Worm (Caenorhabditis elegans) whole organism, L4 larva: ENCODE data around the gene nhr-20.

ENCODE experiments used
- D1046.2 ChIP-seq: fragments of 200-800 bp; sonication (Bioruptor generic); IDR thresholded peaks from 2 replicates; pipeline ENCODE4 v1.3.6; 2022; ENCODE audit warnings: missing genetic modification characterization, missing compliant biosample characterization
- F26F4.8 ChIP-seq: fragments of 200-800 bp; sonication (Bioruptor generic); conservative IDR thresholded peaks from 2 replicates; pipeline ENCODE4 v1.3.6; 2022; ENCODE audit warnings: missing genetic modification characterization, missing compliant biosample characterization
- F44E2.7 ChIP-seq: fragments of 200-800 bp; sonication (Bioruptor generic); IDR thresholded peaks from 2 replicates; pipeline ENCODE4 v2.1.2; 2022; ENCODE audit warnings: missing genetic modification characterization, missing compliant biosample characterization
- F49E8.2 ChIP-seq: sonication (generic microtip); optimal IDR thresholded peaks from 2 replicates; lab custom pipeline; 2016; ENCODE audit warnings: missing compliant biosample characterization, mild to moderate bottlenecking, missing genetic modification characterization, borderline replicate concordance
- R02D3.7 ChIP-seq: fragments of 150-350 bp; sonication (generic microtip); optimal IDR thresholded peaks from 3 replicates; lab custom pipeline; 2014; ENCODE audit warnings: missing biosample characterization, missing genetic modification characterization
- T20F7.1 ChIP-seq: fragments of 200-800 bp; sonication (Bioruptor generic); optimal IDR thresholded peaks from 2 replicates; lab custom pipeline; 2018; ENCODE audit warnings: mild to moderate bottlenecking, missing genetic modification characterization, missing compliant biosample characterization
- Y75B8A.6 ChIP-seq: fragments of 200-800 bp; sonication (Bioruptor generic); IDR thresholded peaks from 2 replicates; pipeline ENCODE4 v1.3.6; 2022; ENCODE audit warnings: missing genetic modification reagents, missing genetic modification characterization, missing compliant biosample characterization
- ZK337.2 ChIP-seq: fragments of 200-800 bp; sonication (Bioruptor generic); IDR thresholded peaks from 2 replicates; pipeline ENCODE4 v1.3.6; 2022; ENCODE audit warnings: missing genetic modification reagents, missing genetic modification characterization, missing compliant biosample characterization
- aha-1 ChIP-seq: fragments of 150-350 bp; peaks from one replicate; lab custom pipeline; 2014; ENCODE audit warnings: missing biosample characterization, missing genetic modification characterization
- ceh-20 ChIP-seq: fragments of 200-800 bp; sonication (Bioruptor generic); IDR thresholded peaks from 2 replicates; pipeline ENCODE4 v1.3.6; 2022; ENCODE audit warnings: missing genetic modification reagents, missing genetic modification characterization, missing compliant biosample characterization
- ces-1 ChIP-seq: fragments of 150-350 bp; sonication (generic microtip); optimal IDR thresholded peaks from 4 replicates; lab custom pipeline; 2014; ENCODE audit warnings: missing biosample characterization, missing genetic modification reagents, missing genetic modification characterization
- daf-19 ChIP-seq: fragments of 200-800 bp; sonication (Bioruptor generic); conservative IDR thresholded peaks from 2 replicates; pipeline ENCODE4 v1.3.6; 2022; ENCODE audit warnings: missing genetic modification characterization, missing compliant biosample characterization
- daf-8 ChIP-seq: fragments of 200-800 bp; sonication (Bioruptor generic); IDR thresholded peaks from 2 replicates; pipeline ENCODE4 v1.3.6; 2022; ENCODE audit warnings: missing genetic modification characterization, missing compliant biosample characterization
- hlh-11 ChIP-seq: fragments of 200-800 bp; sonication (Bioruptor generic); optimal IDR thresholded peaks from 2 replicates; lab custom pipeline; 2018; ENCODE audit warnings: mild to moderate bottlenecking, missing genetic modification characterization, missing compliant biosample characterization
- hmg-1.1 ChIP-seq: fragments of 200-800 bp; sonication (Bioruptor generic); IDR thresholded peaks from 2 replicates; pipeline ENCODE4 v1.3.6; 2022; ENCODE audit warnings: missing genetic modification reagents, missing genetic modification characterization, missing compliant biosample characterization
- lin-1 ChIP-seq: fragments of 200-800 bp; sonication (Bioruptor generic); IDR thresholded peaks from 2 replicates; pipeline ENCODE4 v1.3.6; 2022; ENCODE audit warnings: missing genetic modification reagents, missing genetic modification characterization, missing compliant biosample characterization
- lin-29 ChIP-seq: fragments of 200-800 bp; sonication (Bioruptor generic); IDR thresholded peaks from 2 replicates; pipeline ENCODE4 v1.3.6; 2022; ENCODE audit warnings: missing genetic modification reagents, missing genetic modification characterization, missing compliant biosample characterization
- lsy-2 ChIP-seq, 2 experiments: fragments of 150-350 bp in 1 of 2; sonication (generic microtip) in 1 of 2; optimal IDR thresholded peaks; 2 replicates each; lab custom pipeline; 2014 to 2017; ENCODE audit warnings: missing biosample characterization in 2 of 2, missing genetic modification characterization in 2 of 2
- mdl-1 ChIP-seq, 2 experiments: fragments of 150-350 bp in 1 of 2; sonication (generic microtip) in 1 of 2; optimal IDR thresholded peaks; 2 replicates each; lab custom pipeline; 2014 to 2017; ENCODE audit warnings: missing biosample characterization in 2 of 2, missing genetic modification characterization in 2 of 2
- mxl-2 ChIP-seq: fragments of 200-800 bp; sonication (Bioruptor generic); conservative IDR thresholded peaks from 2 replicates; pipeline ENCODE4 v1.3.6; 2022; ENCODE audit warnings: missing genetic modification reagents, missing genetic modification characterization, missing compliant biosample characterization
- mxl-3 ChIP-seq: fragments of 200-800 bp; sonication (Bioruptor generic); optimal IDR thresholded peaks from 2 replicates; lab custom pipeline; 2018; ENCODE audit warnings: mild to moderate bottlenecking, missing genetic modification characterization, missing compliant biosample characterization
- nhr-10 ChIP-seq: fragments of 150-350 bp; optimal IDR thresholded peaks from 2 replicates; lab custom pipeline; 2014; ENCODE audit warnings: missing biosample characterization, missing genetic modification characterization
- nhr-102 ChIP-seq: sonication (generic microtip); optimal IDR thresholded peaks from 2 replicates; lab custom pipeline; 2016; ENCODE audit warnings: mild to moderate bottlenecking, missing genetic modification characterization, moderate library complexity, missing compliant biosample characterization
- nhr-41 ChIP-seq: fragments of 200-800 bp; sonication (Bioruptor generic); IDR thresholded peaks from 2 replicates; pipeline ENCODE4 v1.3.6; 2022; ENCODE audit warnings: missing genetic modification reagents, missing genetic modification characterization, missing compliant biosample characterization
- nhr-6 ChIP-seq: fragments of 150-350 bp; optimal IDR thresholded peaks from 2 replicates; lab custom pipeline; 2014; ENCODE audit warnings: missing biosample characterization, missing genetic modification characterization
- nhr-77 ChIP-seq: fragments of 150-350 bp; optimal IDR thresholded peaks from 2 replicates; lab custom pipeline; 2014; ENCODE audit warnings: missing biosample characterization, missing genetic modification characterization
- pha-4 ChIP-seq, 2 experiments: fragments of 150-350 bp in 1 of 2; fragments of 200-800 bp in 1 of 2; sonication (Bioruptor generic) in 1 of 2; IDR thresholded peaks in 1 of 2; optimal IDR thresholded peaks in 1 of 2; 2 replicates each; pipeline versions ENCODE4 v1.3.6 to Lab custom; 2014 to 2022; ENCODE audit warnings: missing genetic modification characterization in 2 of 2, missing genetic modification reagents in 2 of 2, missing biosample characterization in 1 of 2, missing compliant biosample characterization in 1 of 2
- php-3 ChIP-seq: fragments of 200-800 bp; sonication (Bioruptor generic); IDR thresholded peaks from 2 replicates; pipeline ENCODE4 v1.3.6; 2022; ENCODE audit warnings: missing genetic modification reagents, missing genetic modification characterization, missing compliant biosample characterization
- pqm-1 ChIP-seq: sonication (generic microtip); optimal IDR thresholded peaks from 2 replicates; lab custom pipeline; 2017; ENCODE audit warnings: missing biosample characterization, missing genetic modification characterization
- set-16 ChIP-seq: fragments of 200-800 bp; sonication (Bioruptor generic); IDR thresholded peaks from 2 replicates; pipeline ENCODE4 v1.3.6; 2022; ENCODE audit warnings: missing genetic modification reagents, missing genetic modification characterization, missing compliant biosample characterization
- skn-1 ChIP-seq: fragments of 150-350 bp; optimal IDR thresholded peaks from 2 replicates; lab custom pipeline; 2014; ENCODE audit warnings: missing biosample characterization, missing genetic modification characterization
- spr-3 ChIP-seq: fragments of 200-800 bp; sonication (Bioruptor generic); optimal IDR thresholded peaks from 2 replicates; lab custom pipeline; 2018; ENCODE audit warnings: mild to moderate bottlenecking, missing genetic modification characterization, missing compliant biosample characterization
- tag-97 ChIP-seq: fragments of 200-800 bp; sonication (Bioruptor generic); IDR thresholded peaks from 2 replicates; pipeline ENCODE4 v1.3.6; 2022; ENCODE audit warnings: missing genetic modification characterization, missing compliant biosample characterization
- tra-1 ChIP-seq: fragments of 200-800 bp; sonication (Bioruptor generic); IDR thresholded peaks from 2 replicates; pipeline ENCODE4 v1.3.6; 2022; ENCODE audit warnings: missing genetic modification reagents, missing genetic modification characterization, missing compliant biosample characterization
- unc-130 ChIP-seq: sonication (generic microtip); optimal IDR thresholded peaks from 2 replicates; lab custom pipeline; 2016; ENCODE audit warnings: missing genetic modification reagents, missing genetic modification characterization, missing compliant biosample characterization
- unc-62 ChIP-seq, 3 experiments: fragments of 150-350 bp in 1 of 3; sonication (generic microtip); optimal IDR thresholded peaks in 2 of 3; peaks in 1 of 3; 1 replicate in 1 of 3; 2 replicates in 2 of 3; lab custom pipeline; 2014 to 2017; ENCODE audit warnings: missing biosample characterization in 3 of 3, missing genetic modification characterization in 3 of 3, missing genetic modification reagents in 3 of 3, missing genotype in 1 of 3
- zag-1 ChIP-seq: fragments of 150-350 bp; optimal IDR thresholded peaks from 2 replicates; lab custom pipeline; 2014; ENCODE audit warnings: missing biosample characterization, missing genetic modification characterization
- zfp-3 ChIP-seq: fragments of 200-800 bp; sonication (Bioruptor generic); conservative IDR thresholded peaks from 2 replicates; pipeline ENCODE4 v1.3.6; 2022; ENCODE audit warnings: missing genetic modification reagents, missing genetic modification characterization, missing compliant biosample characterization
- ztf-11 ChIP-seq: fragments of 150-350 bp; optimal IDR thresholded peaks from 2 replicates; lab custom pipeline; 2014; ENCODE audit warnings: missing biosample characterization, missing genetic modification characterization

nhr-20 gene

ce11 chrIII:4234642-4235295, 1.8 kb upstream of the nhr-20 start:
- TF ChIP-seq mxl-3 (GFP tag; lab: Kevin White, UChicago) (no peak), lin-29 (no peak), skn-1 (tag; lab: Kevin White, UChicago) (no peak), ztf-11 (no peak), tra-1 (GFP tag; lab: Robert Waterston, UW) (no peak), F26F4.8 (GFP tag; lab: Robert Waterston, UW) (no peak), mxl-2 (GFP tag; lab: Robert Waterston, UW) (no peak)

- TF ChIP-seq nhr-10: no peak
- no peak for TF ChIP-seq F26F4.8 (GFP tag; lab: Robert Waterston, UW)
- TF ChIP-seq mdl-1 (tag; optimal IDR thresholded peaks at IDR 0.05; lab: Kevin White, UChicago): no peak
- no peak for TF ChIP-seq unc-130 (GFP tag; lab: Kevin White, UChicago)
- TF ChIP-seq R02D3.7 (tag; lab: Kevin White, UChicago): no peak
- TF ChIP-seq unc-62 (GFP tag; optimal IDR thresholded peaks at IDR 0.05 in 1 of 2; lab: Kevin White, UChicago): peak in 1 of 2 experiments; percentile 93
- no peak for TF ChIP-seq unc-62 (tag; optimal IDR thresholded peaks at IDR 0.05; lab: Kevin White, UChicago)
- no peak for TF ChIP-seq daf-19 (GFP tag; lab: Robert Waterston, UW)
Observed at ce11 chrIII:4231372-4231771, 1.6 kb downstream of the nhr-20 start.

ce11 chrIII:4230092-4230491, 2.9 kb downstream of the nhr-20 start:
- TF ChIP-seq daf-8 (no peak), lin-29 (no peak), pha-4 (GFP tag; IDR thresholded peaks at IDR 0.05; lab: Robert Waterston, UW) (no peak), pha-4 (tag; optimal IDR thresholded peaks at IDR 0.05; lab: Kevin White, UChicago) (no peak), lsy-2 (tag; optimal IDR thresholded peaks at IDR 0.05; lab: Kevin White, UChicago) (peak in 1 of 2 experiments; percentile 27), ces-1 (GFP tag; lab: Kevin White, UChicago) (no peak), zag-1 (tag; lab: Kevin White, UChicago) (no peak), ceh-20 (GFP tag; lab: Robert Waterston, UW) (no peak), Y75B8A.6 (GFP tag; lab: Robert Waterston, UW) (no peak), aha-1 (tag; lab: Kevin White, UChicago) (no peak), unc-130 (GFP tag; lab: Kevin White, UChicago) (peak; percentile 18), F44E2.7 (no peak), ZK337.2 (GFP tag; lab: Robert Waterston, UW) (no peak), pqm-1 (tag; lab: Kevin White, UChicago) (no peak)
- TF ChIP-seq, all 104 proteins: peak for 2

ce11 chrIII:4228841-4229240, 4.2 kb downstream of the nhr-20 start, which contains the start of gene F43C1.5:
F43C1.5 (plus strand) TSS chrIII:4229141.
- TF ChIP-seq aha-1 (tag; lab: Kevin White, UChicago) (peak; percentile 2), php-3 (GFP tag; lab: Robert Waterston, UW) (no peak), nhr-77 (tag; lab: Kevin White, UChicago) (no peak)

- no peak for TF ChIP-seq lsy-2 (tag; optimal IDR thresholded peaks at IDR 0.05; lab: Kevin White, UChicago)
- no peak for TF ChIP-seq aha-1 (tag; lab: Kevin White, UChicago)
Observed at ce11 chrIII:4228008-4228407, 5.0 kb downstream of the nhr-20 start, which contains the start of gene mpk-1. mpk-1 (minus strand) TSS chrIII:4228108.

- TF ChIP-seq aha-1 (tag; lab: Kevin White, UChicago) (no peak), unc-130 (GFP tag; lab: Kevin White, UChicago) (no peak), php-3 (GFP tag; lab: Robert Waterston, UW) (peak; percentile 31; the same call in 1 of the 2 replicates), nhr-6 (tag; lab: Kevin White, UChicago) (no peak), nhr-102 (tag; lab: Kevin White, UChicago) (no peak), spr-3 (GFP tag; lab: Kevin White, UChicago) (no peak), zfp-3 (GFP tag; lab: Robert Waterston, UW) (no peak), F49E8.2 (tag; lab: Kevin White, UChicago) (no peak), hlh-11 (tag; lab: Kevin White, UChicago) (peak; percentile 51), nhr-41 (GFP tag; lab: Robert Waterston, UW) (no peak), lin-1 (GFP tag; lab: Robert Waterston, UW) (no peak), set-16 (GFP tag; lab: Robert Waterston, UW) (no peak), skn-1 (tag; lab: Kevin White, UChicago) (no peak), tag-97 (no peak), D1046.2 (GFP tag; lab: Robert Waterston, UW) (no peak), nhr-77 (tag; lab: Kevin White, UChicago) (peak; percentile 9), T20F7.1 (peak; percentile 7), ztf-11 (no peak), hmg-1.1 (GFP tag; lab: Robert Waterston, UW) (no peak)
Observed at ce11 chrIII:4227363-4227762, 5.7 kb downstream of the nhr-20 start.
